Worm (Caenorhabditis elegans): Measurements from ENCODE around the gene rad-51.

Gene rad-51

ce11 chrIV:10284194-10284910, at the start of gene rad-51:
rad-51 (minus strand) TSS chrIV:10284244.
- no peak for TF ChIP-seq madf-9 (GFP tag; conservative IDR thresholded peaks at IDR 0.05)
- peak; percentile 51 for TF ChIP-seq T26A8.4 (GFP tag; IDR thresholded peaks at IDR 0.05)
- TF ChIP-seq nhr-6 (tag; optimal IDR thresholded peaks at IDR 0.05): no peak
- no peak for TF ChIP-seq unc-39 (tag; optimal IDR thresholded peaks at IDR 0.05)
- TF ChIP-seq dpl-1 (GFP tag; optimal IDR thresholded peaks at IDR 0.05): peak; percentile 83
- no peak for TF ChIP-seq zfp-2 (tag; optimal IDR thresholded peaks at IDR 0.05)
- 0 out of 2 replicates have a peak, but pooled peaks have one; percentile 53 for TF ChIP-seq lim-7 (GFP tag; IDR thresholded peaks at IDR 0.05)
- TF ChIP-seq nhr-41 (GFP tag; IDR thresholded peaks at IDR 0.05): no peak
- no peak for TF ChIP-seq nhr-10 (tag; optimal IDR thresholded peaks at IDR 0.05)
- no peak for TF ChIP-seq madf-5 (GFP tag; IDR thresholded peaks at IDR 0.05)
- peak; percentile 87 for TF ChIP-seq mxl-3 (GFP tag; optimal IDR thresholded peaks at IDR 0.05)
- TF ChIP-seq gei-8 (GFP tag; optimal IDR thresholded peaks at IDR 0.05): no peak
- TF ChIP-seq nhr-48 (tag; optimal IDR thresholded peaks at IDR 0.05): no peak
- peak; percentile 33 for TF ChIP-seq nhr-77 (tag; optimal IDR thresholded peaks at IDR 0.05)
- TF ChIP-seq rbr-2 (tag; optimal IDR thresholded peaks at IDR 0.05): peak; percentile 67
- TF ChIP-seq saeg-2 (GFP tag; IDR thresholded peaks at IDR 0.05): no peak
- TF ChIP-seq hlh-30 (tag; optimal IDR thresholded peaks at IDR 0.05; ENCODE audit: insufficient read depth): peak; percentile 64
- no peak for TF ChIP-seq ceh-82 (tag; optimal IDR thresholded peaks at IDR 0.05)
- TF ChIP-seq hlh-11 (tag; optimal IDR thresholded peaks at IDR 0.05): peak; percentile 70
- TF ChIP-seq ceh-20 (GFP tag; IDR thresholded peaks at IDR 0.05): peak; percentile 32; the same call in 1 of the 2 replicates
- no peak for TF ChIP-seq zag-1 (tag; optimal IDR thresholded peaks at IDR 0.05)
- peak; percentile 81 for TF ChIP-seq hmg-1.1 (GFP tag; IDR thresholded peaks at IDR 0.05)
- peak; percentile 76 for TF ChIP-seq mes-2 (tag; optimal IDR thresholded peaks at IDR 0.05; ENCODE audit: poor library complexity, severe bottlenecking)
- TF ChIP-seq set-16 (GFP tag; IDR thresholded peaks at IDR 0.05): peak; percentile 17; the same call in 1 of the 2 replicates
- TF ChIP-seq lsy-2 (tag; optimal IDR thresholded peaks at IDR 0.05): peak in 1 of 2 experiments; percentile 69
- TF ChIP-seq nhr-28 (tag; optimal IDR thresholded peaks at IDR 0.05): peak; percentile 76
- TF ChIP-seq ctbp-1 (GFP tag; IDR thresholded peaks at IDR 0.05): 0 out of 2 replicates have a peak, but pooled peaks have one; percentile 34
- peak; percentile 84 for TF ChIP-seq mep-1 (tag; optimal IDR thresholded peaks at IDR 0.05)
- TF ChIP-seq aha-1 (tag): peak; percentile 3
- no peak for TF ChIP-seq daf-8 (GFP tag; IDR thresholded peaks at IDR 0.05)
- TF ChIP-seq unc-62 (GFP tag; optimal IDR thresholded peaks at IDR 0.05 in 1 of 2): peak in 1 of 2 experiments; percentile 85
- no peak for TF ChIP-seq unc-62 (tag; optimal IDR thresholded peaks at IDR 0.05)
- TF ChIP-seq arid-1 (GFP tag; conservative IDR thresholded peaks at IDR 0.05): 0 out of 2 replicates have a peak, but pooled peaks have one; percentile 14
- TF ChIP-seq ces-1 (GFP tag; optimal IDR thresholded peaks at IDR 0.05): no peak
- TF ChIP-seq F37D6.2 (tag; optimal IDR thresholded peaks at IDR 0.05): no peak
- TF ChIP-seq jun-1 (tag; optimal IDR thresholded peaks at IDR 0.05): peak; percentile 15
- peak; percentile 37 for TF ChIP-seq ztf-7 (tag; optimal IDR thresholded peaks at IDR 0.05)
- TF ChIP-seq F10B5.3 (tag; optimal IDR thresholded peaks at IDR 0.05): no peak
- TF ChIP-seq nhr-25 (tag; optimal IDR thresholded peaks at IDR 0.05; ENCODE audit: borderline replicate concordance, insufficient read depth): peak; percentile 5
- TF ChIP-seq nhr-111 (GFP tag; optimal IDR thresholded peaks at IDR 0.05): no peak
- no peak for TF ChIP-seq sdz-12 (GFP tag; optimal IDR thresholded peaks at IDR 0.05)
- peak in 1 of 2 experiments; percentile 64 for TF ChIP-seq mdl-1 (tag; optimal IDR thresholded peaks at IDR 0.05)
- TF ChIP-seq hif-1 (tag; optimal IDR thresholded peaks at IDR 0.05): peak in 1 of 2 experiments; percentile 25
- no peak for TF ChIP-seq cey-2 (tag; optimal IDR thresholded peaks at IDR 0.05; ENCODE audit: borderline replicate concordance, insufficient read depth)
- TF ChIP-seq dmd-6 (GFP tag; IDR thresholded peaks at IDR 0.05): peak; percentile 42; the same call in 1 of the 2 replicates
- TF ChIP-seq lin-38 (GFP tag; IDR thresholded peaks at IDR 0.05): peak; percentile 77
- peak; percentile 47 for TF ChIP-seq dve-1 (tag; optimal IDR thresholded peaks at IDR 0.05; ENCODE audit: insufficient read depth)

All from whole organism, L4 larva.